Worm (Caenorhabditis elegans): ENCODE data around the gene acbp-6.

DNA sequence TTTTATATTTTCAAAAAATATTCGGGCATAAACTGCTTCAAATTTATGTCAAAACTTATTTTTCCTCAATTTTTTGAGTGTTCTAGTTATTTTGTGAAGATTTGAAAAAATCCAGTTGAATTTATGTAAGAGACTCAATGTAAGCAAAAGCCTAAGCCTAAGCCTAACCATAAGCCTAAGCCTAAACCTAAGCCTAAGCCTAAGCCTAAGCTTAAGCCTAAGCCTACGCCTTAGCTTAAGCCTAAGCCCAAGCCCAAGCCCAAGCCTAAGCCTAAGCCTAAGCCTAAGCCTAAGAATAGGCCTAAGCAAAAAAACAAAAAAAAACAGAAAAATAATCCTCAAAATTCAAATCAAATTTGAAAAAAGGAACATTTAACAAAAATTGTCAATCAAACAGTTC lies 43.4 kb downstream of the acbp-6 start:
- TF ChIP-seq dao-5 (tag; optimal IDR thresholded peaks at IDR 0.05), result no peak
- TF ChIP-seq W03F9.2 (tag; optimal IDR thresholded peaks at IDR 0.05), result no peak
- TF ChIP-seq him-1 (tag; optimal IDR thresholded peaks at IDR 0.05), result no peak

Measured in whole organism, L4/young adult.